Fruit fly (Drosophila melanogaster) Kc167 (cell line): Measurements from ENCODE around the gene rux.

Experiments used
- Myc ChIP-seq: fragments of >200 bp; optimal IDR thresholded peaks from 2 replicates; lab custom pipeline; 2017; ENCODE audit warnings: missing external identifiers
- Sin3A ChIP-seq: fragments of >200 bp; optimal IDR thresholded peaks from 2 replicates; lab custom pipeline; 2018; ENCODE audit warnings: missing external identifiers
- h ChIP-seq: fragments of >200 bp; optimal IDR thresholded peaks from 3 replicates; lab custom pipeline; 2018; ENCODE audit warnings: missing external identifiers
- insv ChIP-seq: fragments of >200 bp; optimal IDR thresholded peaks from 3 replicates; lab custom pipeline; 2018; ENCODE audit warnings: missing external identifiers
- psq ChIP-seq: fragments of >200 bp; optimal IDR thresholded peaks from 2 replicates; lab custom pipeline; 2017; ENCODE audit warnings: missing external identifiers
- ttk ChIP-seq: sonication (Bioruptor generic); optimal IDR thresholded peaks from 2 replicates; lab custom pipeline; 2017; ENCODE audit warnings: missing external identifiers

Gene rux

dm6 chrX:5992141-5992540, 45.5 kb downstream of the rux start:
- no peak for TF ChIP-seq h
- no peak for TF ChIP-seq psq
- TF ChIP-seq insv (lab: Kevin White, UChicago): no peak
- no peak for TF ChIP-seq Sin3A (lab: Kevin White, UChicago)
- TF ChIP-seq ttk (lab: Kevin White, UChicago): no peak
- no peak for TF ChIP-seq Myc (lab: Kevin White, UChicago)

- TF ChIP-seq Sin3A (lab: Kevin White, UChicago) (no peak), insv (lab: Kevin White, UChicago) (no peak), Myc (lab: Kevin White, UChicago) (no peak), h (no peak), ttk (lab: Kevin White, UChicago) (no peak), psq (no peak)
Measured at dm6 chrX:5989368-5989767, 48.2 kb downstream of the rux start.

- TF ChIP-seq psq: no peak
- TF ChIP-seq h: no peak
- TF ChIP-seq Sin3A (lab: Kevin White, UChicago): no peak
- TF ChIP-seq ttk (lab: Kevin White, UChicago): no peak
- TF ChIP-seq Myc (lab: Kevin White, UChicago): no peak
- no peak for TF ChIP-seq insv (lab: Kevin White, UChicago)
Measured at dm6 chrX:5988088-5988987, 49.3 kb downstream of the rux start, which contains the start of gene CG5966. TSS of gene CG5966 (plus strand) at chrX:5988791.

dm6 chrX:5987362-5987761, 50.2 kb downstream of the rux start:
- TF ChIP-seq Myc (lab: Kevin White, UChicago) (no peak), h (no peak), psq (no peak), ttk (lab: Kevin White, UChicago) (no peak), insv (lab: Kevin White, UChicago) (no peak), Sin3A (lab: Kevin White, UChicago) (no peak)
